Worm (Caenorhabditis elegans): Measurements from ENCODE around the gene epg-6.

epg-6 gene

ce11 chrIII:10569246-10569645 is 30.7 kb downstream of the epg-6 start:
- no peak for TF ChIP-seq cebp-2 (GFP tag; IDR thresholded peaks at IDR 0.05)
- no peak for TF ChIP-seq unc-130 (GFP tag; optimal IDR thresholded peaks at IDR 0.05)
- TF ChIP-seq ets-4 (GFP tag; optimal IDR thresholded peaks at IDR 0.05): no peak
- no peak for TF ChIP-seq aptf-3 (GFP tag; IDR thresholded peaks at IDR 0.05)
- no peak for TF ChIP-seq madf-10 (tag; optimal IDR thresholded peaks at IDR 0.05)
- no peak for TF ChIP-seq lin-54 (GFP tag; optimal IDR thresholded peaks at IDR 0.05)
- TF ChIP-seq lin-26 (GFP tag; IDR thresholded peaks at IDR 0.05): no peak
- no peak for TF ChIP-seq mel-28 (tag; optimal IDR thresholded peaks at IDR 0.05; ENCODE audit: borderline replicate concordance)
- TF ChIP-seq rpc-1 (optimal IDR thresholded peaks at IDR 0.05): no peak
- no peak for TF ChIP-seq rpc-1 (tag; optimal IDR thresholded peaks at IDR 0.05)
- TF ChIP-seq fkh-3 (tag; optimal IDR thresholded peaks at IDR 0.05): no peak
- TF ChIP-seq tlf-1 (GFP tag; optimal IDR thresholded peaks at IDR 0.05): no peak
- TF ChIP-seq ztf-22 (GFP tag; optimal IDR thresholded peaks at IDR 0.05): no peak
- TF ChIP-seq somi-1 (GFP tag; optimal IDR thresholded peaks at IDR 0.05): no peak
- TF ChIP-seq zim-3 (tag; optimal IDR thresholded peaks at IDR 0.05): no peak
- no peak for TF ChIP-seq atf-7 (tag; optimal IDR thresholded peaks at IDR 0.05)
- TF ChIP-seq hsf-1 (GFP tag; IDR thresholded peaks at IDR 0.05): no peak
- no peak for TF ChIP-seq D2030.7 (GFP tag; IDR thresholded peaks at IDR 0.05)
- no peak for TF ChIP-seq hmg-1.2 (GFP tag; IDR thresholded peaks at IDR 0.05)

DNA sequence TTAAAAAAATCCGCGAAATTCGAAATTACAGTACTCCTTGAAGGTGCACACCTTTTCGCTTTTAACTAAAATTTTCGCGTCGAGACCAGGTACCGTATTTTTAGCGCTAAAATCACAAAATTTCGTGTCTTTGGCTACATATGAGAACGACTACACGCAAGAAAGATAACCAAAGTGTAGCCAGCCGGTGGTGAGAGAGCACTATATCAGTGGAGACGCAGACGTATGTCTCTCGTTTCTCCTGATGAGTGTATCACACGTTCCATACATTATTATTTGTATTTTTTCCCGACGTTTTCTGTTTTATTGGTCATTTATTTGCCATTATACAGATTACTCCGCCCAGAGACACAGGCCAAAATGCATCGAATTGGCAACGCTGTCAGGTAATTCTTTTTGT is 34.1 kb downstream of the epg-6 start, which contains the start of gene acdh-11:
acdh-11 (plus strand) TSS at position 333 of the 400 bp plus-strand sequence.
- TF ChIP-seq hmg-1.2 (GFP tag; IDR thresholded peaks at IDR 0.05): peak; percentile 83
- no peak for TF ChIP-seq ekl-4 (GFP tag; IDR thresholded peaks at IDR 0.05)
- TF ChIP-seq nhr-80 (tag; optimal IDR thresholded peaks at IDR 0.05): peak; percentile 44

DNA sequence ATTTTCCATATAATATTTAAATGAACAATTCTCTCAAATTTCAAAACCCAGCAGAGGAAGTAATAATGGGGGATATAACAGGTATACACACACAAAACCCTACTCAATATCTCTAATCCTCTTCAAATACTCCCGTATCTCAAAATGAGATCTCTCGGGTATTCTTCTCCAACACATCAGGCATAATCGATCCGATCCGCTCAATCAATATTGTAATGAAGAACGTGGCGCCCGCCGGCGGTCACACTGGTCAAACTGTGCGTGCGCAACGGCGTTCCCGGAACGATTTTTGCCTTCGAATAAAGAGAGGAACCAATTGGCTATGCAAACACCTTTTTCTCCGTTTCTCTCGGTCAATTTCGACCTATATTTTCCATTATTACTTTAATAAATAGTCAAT is 37.4 kb downstream of the epg-6 start:
- TF ChIP-seq egl-44 (GFP tag; IDR thresholded peaks at IDR 0.05) (no peak), F52B5.7 (tag; optimal IDR thresholded peaks at IDR 0.05) (no peak), Y53F4B.3 (GFP tag; IDR thresholded peaks at IDR 0.05) (no peak), rec-8 (tag; optimal IDR thresholded peaks at IDR 0.05) (no peak), F57A8.1 (GFP tag; optimal IDR thresholded peaks at IDR 0.05) (no peak), lsl-1 (GFP tag; optimal IDR thresholded peaks at IDR 0.05) (no peak), Y53G8AR.9 (GFP tag; conservative IDR thresholded peaks at IDR 0.05) (no peak), ama-1 (optimal IDR thresholded peaks at IDR 0.05) (no peak), ama-1 (GFP tag; optimal IDR thresholded peaks at IDR 0.05) (no peak), dpl-1 (GFP tag; optimal IDR thresholded peaks at IDR 0.05) (no peak), hrde-1 (tag; optimal IDR thresholded peaks at IDR 0.05; ENCODE audit: borderline replicate concordance) (no peak), attf-5 (GFP tag; optimal IDR thresholded peaks at IDR 0.05) (no peak), sdz-38 (tag; optimal IDR thresholded peaks at IDR 0.05) (no peak), mel-28 (tag; optimal IDR thresholded peaks at IDR 0.05; ENCODE audit: borderline replicate concordance) (no peak), egrh-3 (GFP tag; IDR thresholded peaks at IDR 0.05) (no peak), snpc-1.3 (tag; optimal IDR thresholded peaks at IDR 0.05; ENCODE audit: insufficient read depth) (no peak)

ce11 chrIII:10561904-10562303 is 38.1 kb downstream of the epg-6 start, which contains the start of gene Y45F3A.1:
Gene Y45F3A.1 (minus strand): TSS chrIII:10561915.
- no peak for TF ChIP-seq ets-4 (GFP tag; optimal IDR thresholded peaks at IDR 0.05)
- TF ChIP-seq aptf-3 (GFP tag; IDR thresholded peaks at IDR 0.05): no peak
- no peak for TF ChIP-seq ztf-28 (GFP tag; IDR thresholded peaks at IDR 0.05)
- no peak for TF ChIP-seq sdz-38 (tag; optimal IDR thresholded peaks at IDR 0.05)
- TF ChIP-seq nfya-1 (tag; optimal IDR thresholded peaks at IDR 0.05; ENCODE audit: borderline replicate concordance, insufficient read depth): no peak
- peak; percentile 89 for TF ChIP-seq madf-6 (GFP tag; IDR thresholded peaks at IDR 0.05)
- TF ChIP-seq pbrm-1 (GFP tag; IDR thresholded peaks at IDR 0.05): no peak
- TF ChIP-seq egrh-3 (GFP tag; IDR thresholded peaks at IDR 0.05): no peak
- TF ChIP-seq rcor-1 (GFP tag; IDR thresholded peaks at IDR 0.05): no peak
- TF ChIP-seq dpl-1 (GFP tag; optimal IDR thresholded peaks at IDR 0.05): no peak
- TF ChIP-seq hrde-1 (tag; optimal IDR thresholded peaks at IDR 0.05; ENCODE audit: borderline replicate concordance): no peak
- TF ChIP-seq lin-35 (GFP tag; optimal IDR thresholded peaks at IDR 0.05): no peak
- peak; percentile 54 for TF ChIP-seq snpc-3.4 (tag; optimal IDR thresholded peaks at IDR 0.05)
- no peak for TF ChIP-seq pha-4 (tag; optimal IDR thresholded peaks at IDR 0.05)
- no peak for TF ChIP-seq ceh-27 (GFP tag; optimal IDR thresholded peaks at IDR 0.05)
- peak; percentile 3 for TF ChIP-seq snpc-1.1 (tag; optimal IDR thresholded peaks at IDR 0.05; ENCODE audit: insufficient read depth)
